Fruit fly (Drosophila melanogaster) whole organism: ENCODE results near the gene Pomp.

Experiments
- CG8478 ChIP-seq: fragments of >200 bp; optimal IDR thresholded peaks from 2 replicates; lab custom pipeline; 2018; ENCODE audit warnings: inconsistent platforms
- Dll ChIP-seq: fragments of >200 bp; optimal IDR thresholded peaks from 2 replicates; lab custom pipeline; 2017
- EcR ChIP-seq, 2 experiments: fragments of >200 bp; optimal IDR thresholded peaks; 2 replicates each; lab custom pipeline; 2017; ENCODE audit warnings: missing biosample characterization in 2 of 2, missing genetic modification characterization in 2 of 2, missing genetic modification reagents in 2 of 2
- pan ChIP-seq: fragments of >200 bp; optimal IDR thresholded peaks from 2 replicates; lab custom pipeline; 2017
- psq ChIP-seq: fragments of >200 bp; optimal IDR thresholded peaks from 2 replicates; lab custom pipeline; 2017
- usp ChIP-seq: fragments of >200 bp; optimal IDR thresholded peaks from 2 replicates; lab custom pipeline; 2017; ENCODE audit warnings: missing biosample characterization, missing genetic modification characterization, mixed read lengths

Gene Pomp

DNA sequence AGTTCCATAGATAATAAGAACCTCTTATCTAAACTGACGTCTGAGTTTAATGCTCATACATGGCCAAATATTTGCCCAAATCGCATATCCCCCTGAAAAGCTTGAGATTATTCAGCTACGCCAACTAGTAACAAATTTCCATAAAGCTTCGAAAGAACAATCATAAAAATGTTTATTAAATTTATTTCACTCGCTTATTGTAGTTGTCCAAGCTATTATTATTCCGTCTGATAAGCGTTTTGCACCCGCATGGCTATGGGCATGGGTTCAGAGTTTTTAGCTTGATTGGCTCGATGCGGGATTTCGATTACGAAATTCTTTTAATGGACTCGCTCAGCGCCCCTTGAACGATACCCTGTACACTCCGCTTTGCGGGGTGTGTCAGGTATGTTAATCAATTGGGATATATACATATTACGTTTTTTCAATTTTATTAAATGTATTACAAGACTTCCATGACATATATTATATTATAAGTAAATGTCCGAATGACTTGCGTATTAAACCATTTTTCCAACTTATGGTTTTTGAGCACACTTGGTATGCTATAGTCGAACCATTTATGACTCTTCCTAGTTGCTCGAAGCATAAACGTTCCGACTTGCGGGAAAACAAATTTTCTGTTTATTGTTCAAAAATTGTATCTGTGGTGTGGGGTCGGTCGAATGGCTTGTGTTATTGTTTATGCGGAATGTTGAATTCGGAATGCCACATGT, 18.3 kb downstream of the Pomp start:
- TF ChIP-seq usp (GFP tag; lab: Kevin White, UChicago) (no peak), pan (lab: Kevin White, UChicago) (peak; percentile 79)

DNA sequence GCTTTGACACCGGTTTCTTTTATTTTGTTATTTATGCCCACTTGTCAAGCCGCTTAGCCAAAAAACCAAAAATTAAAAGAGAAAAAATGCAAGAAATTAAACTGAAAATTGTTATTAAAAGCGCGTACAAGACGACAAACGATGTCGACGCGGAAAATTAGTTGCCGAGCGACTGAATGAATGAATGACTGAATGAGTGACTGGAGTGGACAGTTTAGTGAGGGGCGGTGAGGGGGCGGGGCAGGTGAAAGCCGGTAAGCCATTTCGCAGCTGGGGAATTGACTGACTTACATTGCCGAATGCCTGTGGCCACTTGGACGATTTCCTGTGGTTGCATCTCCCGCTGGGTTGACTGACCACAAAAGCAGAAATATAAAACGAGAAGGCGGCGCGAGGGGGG, 19.2 kb downstream of the Pomp start:
- TF ChIP-seq EcR (GFP tag; optimal IDR thresholded peaks at IDR 0.05; lab: Kevin White, UChicago) (no peak), usp (GFP tag; lab: Kevin White, UChicago) (no peak), pan (lab: Kevin White, UChicago) (no peak), psq (no peak), CG8478 (no peak), Dll (lab: Kevin White, UChicago) (no peak)

DNA sequence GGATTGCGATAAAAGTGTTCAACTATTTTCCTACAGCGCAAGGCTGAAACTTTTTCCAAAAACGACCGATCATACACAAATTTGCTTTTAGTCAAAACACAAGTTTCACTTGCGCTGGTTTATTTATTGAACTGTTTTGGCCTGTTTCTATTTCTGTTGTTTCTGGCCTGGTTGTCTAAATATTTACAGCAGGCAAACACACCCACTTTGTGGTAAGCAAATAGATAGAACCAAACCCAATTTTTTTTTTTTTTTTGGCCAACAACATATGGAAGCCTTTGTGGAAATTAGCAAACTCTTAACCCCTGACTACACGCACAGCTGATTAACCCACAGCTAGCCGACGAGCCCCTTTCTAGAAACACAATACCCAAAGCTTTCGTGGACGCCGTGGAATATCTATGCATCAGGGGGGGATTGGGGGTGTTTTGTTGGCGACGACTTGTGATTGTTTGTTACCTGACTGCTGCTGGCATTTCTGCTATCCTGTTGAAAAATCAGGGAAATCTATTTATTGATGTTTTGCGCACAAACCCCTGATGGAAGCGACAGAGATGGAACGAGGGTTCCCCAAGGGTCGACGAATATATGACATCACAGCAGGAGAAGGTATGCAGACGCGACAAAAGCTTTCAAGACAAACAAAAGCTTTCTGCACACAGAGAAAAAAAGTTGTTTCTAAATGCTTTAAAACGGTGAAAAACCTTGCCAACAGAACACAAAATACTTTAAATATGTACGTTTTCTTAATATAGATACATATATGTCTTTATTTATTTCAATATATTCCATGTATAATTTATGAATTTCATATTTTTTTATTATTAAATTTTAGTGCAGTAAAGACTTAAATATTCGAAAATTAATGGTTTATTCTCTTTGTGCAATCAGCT, 20.4 kb downstream of the Pomp start:
- TF ChIP-seq usp (GFP tag; lab: Kevin White, UChicago), result no peak
- TF ChIP-seq psq, result no peak
- no peak for TF ChIP-seq EcR (GFP tag; optimal IDR thresholded peaks at IDR 0.05; lab: Kevin White, UChicago)
- TF ChIP-seq Dll (lab: Kevin White, UChicago), result no peak
- TF ChIP-seq CG8478, result no peak
- no peak for TF ChIP-seq pan (lab: Kevin White, UChicago)

DNA sequence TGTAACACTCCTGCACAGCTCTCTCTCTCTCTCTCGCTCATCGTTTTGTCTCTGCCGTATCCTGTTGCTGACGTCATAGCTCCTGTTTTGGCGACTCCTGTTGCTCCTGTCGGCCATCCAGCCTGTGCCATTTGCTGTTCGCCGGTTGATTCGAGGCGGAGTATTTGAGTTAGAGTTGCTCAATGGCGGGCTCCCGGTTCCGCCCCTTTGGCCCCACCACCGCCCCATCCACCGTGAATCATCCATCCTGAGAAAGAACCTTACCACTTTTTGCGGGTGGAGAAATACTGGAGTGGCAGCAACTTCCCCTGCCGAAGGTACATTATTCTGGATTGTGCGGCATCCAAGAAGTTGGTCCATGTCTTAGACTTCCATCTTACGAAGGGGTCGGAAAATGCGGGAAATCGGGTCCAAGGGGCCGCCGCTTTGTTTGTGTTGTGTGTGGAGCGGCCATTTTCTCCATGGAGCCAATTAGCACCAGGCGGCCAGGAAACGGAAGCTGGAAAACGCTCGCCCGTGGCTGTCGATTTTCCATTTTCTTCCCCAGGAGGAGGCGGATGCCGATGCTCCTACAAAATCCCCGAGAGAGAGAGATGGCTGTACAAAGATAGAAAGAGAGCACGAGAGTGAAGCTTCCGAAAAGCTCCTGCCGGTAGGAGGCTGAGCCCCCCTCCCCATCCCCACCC, 21.2 kb downstream of the Pomp start:
- TF ChIP-seq Dll (lab: Kevin White, UChicago), result no peak
- TF ChIP-seq pan (lab: Kevin White, UChicago), result no peak
- no peak for TF ChIP-seq psq
- TF ChIP-seq EcR (GFP tag; optimal IDR thresholded peaks at IDR 0.05; lab: Kevin White, UChicago), result no peak
- no peak for TF ChIP-seq CG8478
- no peak for TF ChIP-seq usp (GFP tag; lab: Kevin White, UChicago)

DNA sequence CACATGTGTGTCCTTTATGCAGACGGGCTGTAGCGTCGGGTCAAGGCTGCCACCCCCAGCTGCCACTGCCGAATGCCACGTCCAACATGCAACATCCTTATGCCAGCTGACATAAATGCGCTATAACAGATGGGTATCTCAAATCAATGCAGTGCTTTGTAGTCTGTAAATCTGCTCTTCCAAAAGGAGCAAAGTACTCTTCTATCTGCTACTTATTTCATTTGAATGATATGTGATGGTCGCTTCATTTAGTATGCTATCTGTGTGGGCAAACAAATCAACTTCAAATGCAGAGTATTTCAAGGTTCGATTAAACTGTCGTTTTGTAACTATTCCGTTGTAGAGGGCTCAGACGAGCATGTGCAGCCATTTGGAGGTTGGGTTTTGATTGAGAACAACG, 21.8 kb downstream of the Pomp start:
- TF ChIP-seq CG8478 (no peak), Dll (lab: Kevin White, UChicago) (no peak), EcR (GFP tag; optimal IDR thresholded peaks at IDR 0.05; lab: Kevin White, UChicago) (no peak), pan (lab: Kevin White, UChicago) (no peak), usp (GFP tag; lab: Kevin White, UChicago) (no peak), psq (no peak)

DNA sequence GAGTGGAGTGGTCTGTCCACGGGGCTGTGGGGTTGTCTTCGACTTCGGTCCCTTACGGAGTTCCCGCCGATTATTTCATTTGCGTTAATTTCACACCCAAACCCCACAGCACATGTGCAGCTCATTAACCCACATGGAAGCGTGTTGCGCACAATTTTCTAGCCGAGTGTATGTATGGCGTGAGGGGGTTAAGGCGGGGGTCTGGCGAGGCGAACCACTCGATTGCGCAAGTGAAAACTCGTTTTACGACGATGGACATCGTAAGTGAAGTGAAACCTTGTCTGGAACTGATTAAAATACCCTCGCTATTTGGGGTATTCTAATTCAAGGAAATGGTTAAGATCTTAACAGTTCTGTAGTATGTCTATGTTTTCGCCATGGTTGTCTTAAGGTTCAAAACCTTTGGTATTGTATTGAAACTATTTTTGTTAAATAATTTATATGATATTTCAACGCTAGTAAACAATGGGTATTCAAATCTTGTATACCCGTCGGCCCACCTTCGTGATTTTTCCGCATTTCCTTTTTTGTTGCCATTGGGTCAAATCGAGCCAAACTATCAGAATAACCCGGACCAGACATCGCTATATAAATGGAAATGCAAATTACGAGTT, 23.7 kb downstream of the Pomp start:
- TF ChIP-seq psq (no peak), usp (GFP tag; lab: Kevin White, UChicago) (no peak), EcR (GFP tag; optimal IDR thresholded peaks at IDR 0.05; lab: Kevin White, UChicago) (no peak), CG8478 (no peak), Dll (lab: Kevin White, UChicago) (no peak), pan (lab: Kevin White, UChicago) (no peak)

DNA sequence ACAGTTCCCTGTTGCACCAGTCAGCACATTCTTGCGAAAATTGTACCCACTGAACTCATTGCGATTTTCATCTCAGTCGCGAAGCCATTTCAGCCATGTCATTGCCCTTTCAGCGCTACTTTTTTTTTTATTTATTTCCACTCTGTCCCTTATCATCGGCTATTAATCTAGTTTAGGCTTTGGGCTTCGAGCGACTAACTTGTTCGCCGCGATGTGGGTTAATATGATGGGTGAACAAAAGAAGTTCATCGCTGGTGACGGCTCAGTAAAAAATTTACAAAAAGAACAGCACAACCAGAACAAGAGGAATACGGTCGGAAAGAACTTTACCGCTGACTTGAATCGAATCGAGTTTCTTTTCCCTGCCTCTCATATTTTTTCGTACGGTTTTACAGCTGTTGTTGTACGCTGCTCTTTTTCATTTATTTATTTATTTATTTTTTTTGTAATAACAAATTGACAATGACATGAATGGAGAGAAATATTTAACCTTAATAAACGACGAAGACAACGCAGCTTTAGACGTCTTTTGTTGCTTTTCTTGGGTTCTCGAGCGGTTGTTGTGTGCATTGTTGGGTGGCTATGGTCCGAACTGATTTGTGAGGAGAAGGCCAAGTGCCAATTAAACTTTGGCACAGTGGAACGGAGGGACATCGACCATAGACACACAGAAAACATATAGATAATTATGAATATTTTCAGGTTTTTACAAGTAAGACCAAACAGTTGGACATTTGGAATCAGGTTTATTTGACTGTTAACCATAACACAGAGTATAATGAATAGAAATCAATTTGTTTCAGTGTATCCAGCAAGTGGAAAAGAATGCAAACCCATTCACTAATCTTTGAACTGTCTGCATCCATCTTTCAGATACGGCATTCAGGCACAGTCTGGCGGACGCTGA, 25.1 kb downstream of the Pomp start:
- TF ChIP-seq EcR (GFP tag; optimal IDR thresholded peaks at IDR 0.05; lab: Kevin White, UChicago), result peak in 1 of 2 experiments; percentile 38
- no peak for TF ChIP-seq CG8478

DNA sequence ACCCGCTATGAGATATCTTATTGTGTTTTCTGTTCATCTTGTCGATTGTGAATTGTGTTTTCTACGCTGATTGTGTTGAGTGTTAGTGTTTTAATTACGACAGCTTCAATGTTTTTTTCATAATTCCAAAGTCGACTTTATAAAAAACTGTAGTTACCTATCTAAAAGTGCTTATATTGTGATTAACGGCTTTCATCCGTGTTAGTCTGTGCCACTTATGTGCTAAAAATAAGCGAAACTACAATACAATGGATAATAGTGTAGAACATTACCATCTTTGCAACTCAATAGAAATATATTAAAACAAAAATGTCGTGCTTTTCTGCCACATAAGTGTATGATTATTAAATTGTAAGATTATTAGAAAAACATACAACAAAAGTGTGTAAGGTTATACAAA, 28.7 kb downstream of the Pomp start, which contains the start of gene CG33322:
Gene CG33322 (minus strand): TSS at position 101 of the 400 bp plus-strand sequence.
- TF ChIP-seq pan (lab: Kevin White, UChicago), result no peak
- no peak for TF ChIP-seq CG8478
- no peak for TF ChIP-seq psq

DNA sequence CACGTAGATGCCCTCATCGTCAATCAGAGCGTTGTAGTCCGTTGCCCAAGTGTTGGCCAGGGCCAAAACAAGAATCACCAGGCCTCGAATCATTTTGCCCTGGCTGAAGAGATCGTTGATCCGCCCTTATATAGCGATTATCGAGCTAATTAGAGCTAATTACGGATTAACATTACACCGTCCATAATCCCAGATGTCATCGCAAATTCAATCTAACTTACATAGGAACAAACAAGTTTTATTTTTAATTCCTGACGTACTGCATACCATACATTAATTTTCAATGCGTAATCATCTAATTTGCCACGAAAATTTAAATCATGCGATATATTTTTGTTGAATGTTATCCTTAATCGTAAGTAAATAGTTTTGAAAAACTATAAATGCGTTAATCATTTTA, 29.7 kb downstream of the Pomp start, which contains the start of gene CheB38b:
Gene CheB38b (minus strand): TSS at position 101 of the 400 bp plus-strand sequence.
- TF ChIP-seq EcR (GFP tag; optimal IDR thresholded peaks at IDR 0.05; lab: Kevin White, UChicago) (no peak), usp (GFP tag; lab: Kevin White, UChicago) (no peak), Dll (lab: Kevin White, UChicago) (no peak), CG8478 (no peak), psq (no peak), pan (lab: Kevin White, UChicago) (no peak)

DNA sequence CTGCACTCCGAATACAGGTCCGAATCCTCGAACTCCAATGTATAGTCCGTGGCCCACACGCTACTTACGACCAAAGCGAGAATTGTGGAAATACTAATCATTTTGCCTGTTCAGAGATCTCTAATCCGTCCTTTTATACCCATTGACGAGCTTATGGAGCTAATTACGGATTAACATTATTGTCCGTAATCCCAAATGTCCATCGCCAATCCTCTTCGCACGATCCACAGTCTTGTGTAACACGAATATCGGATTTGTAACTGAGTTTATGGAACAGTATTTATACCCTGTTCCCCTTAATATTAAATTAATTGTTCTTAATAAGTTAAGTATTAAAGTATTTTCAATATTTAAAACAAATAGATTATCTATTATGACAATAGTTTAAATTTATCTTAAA, 31.0 kb downstream of the Pomp start, which contains the start of gene CheB38a:
Gene CheB38a (minus strand): TSS at position 101 of the 400 bp plus-strand sequence.
- TF ChIP-seq EcR (GFP tag; optimal IDR thresholded peaks at IDR 0.05; lab: Kevin White, UChicago) (no peak), usp (GFP tag; lab: Kevin White, UChicago) (no peak), CG8478 (no peak), Dll (lab: Kevin White, UChicago) (no peak), psq (no peak), pan (lab: Kevin White, UChicago) (no peak)

DNA sequence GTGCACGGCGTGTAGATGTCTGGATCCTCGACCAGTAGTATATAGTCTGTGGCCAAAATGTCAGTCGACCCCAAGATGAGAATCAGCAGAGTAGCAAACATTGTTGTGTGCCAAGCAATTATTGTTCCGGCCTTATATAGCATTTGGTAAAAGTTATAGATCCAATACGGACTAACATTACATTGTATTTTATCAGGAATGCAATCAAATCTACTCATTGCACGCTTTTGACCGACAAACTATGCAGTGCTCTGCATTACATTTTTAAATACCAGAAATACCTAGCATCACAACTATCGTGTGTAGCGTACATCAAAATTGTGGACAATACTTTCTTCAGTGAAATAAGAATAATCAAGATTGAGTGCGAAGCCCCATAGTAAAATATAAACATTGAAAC, 33.3 kb downstream of the Pomp start, which contains the start of gene CheB38c:
Gene CheB38c (minus strand): TSS at position 101 of the 400 bp plus-strand sequence.
- TF ChIP-seq usp (GFP tag; lab: Kevin White, UChicago), result no peak
- no peak for TF ChIP-seq psq
- TF ChIP-seq EcR (GFP tag; optimal IDR thresholded peaks at IDR 0.05; lab: Kevin White, UChicago), result no peak
- TF ChIP-seq CG8478, result no peak
- TF ChIP-seq Dll (lab: Kevin White, UChicago), result no peak
- TF ChIP-seq pan (lab: Kevin White, UChicago), result no peak
